Worm (Caenorhabditis elegans) whole organism, L3 larva: ENCODE data around the gene C39B10.5.

Experiments used
- egl-5 ChIP-seq: fragments of 150-350 bp; optimal IDR thresholded peaks from 2 replicates; lab custom pipeline; 2017; ENCODE audit warnings: missing biosample characterization, missing genetic modification reagents, missing genetic modification characterization, inconsistent platforms
- elt-1 ChIP-seq: fragments of 150-350 bp; optimal IDR thresholded peaks from 2 replicates; lab custom pipeline; 2014; ENCODE audit warnings: missing biosample characterization, missing genetic modification characterization
- nhr-12 ChIP-seq: fragments of 150-350 bp; optimal IDR thresholded peaks from 2 replicates; lab custom pipeline; 2014; ENCODE audit warnings: missing biosample characterization, missing genetic modification characterization
- nhr-76 ChIP-seq: fragments of 150-350 bp; sonication (generic microtip); optimal IDR thresholded peaks from 5 replicates; lab custom pipeline; 2014; ENCODE audit warnings: missing biosample characterization, missing genetic modification characterization
- ztf-11 ChIP-seq: fragments of 150-350 bp; optimal IDR thresholded peaks from 2 replicates; lab custom pipeline; 2014; ENCODE audit warnings: missing biosample characterization, missing genetic modification characterization

DNA sequence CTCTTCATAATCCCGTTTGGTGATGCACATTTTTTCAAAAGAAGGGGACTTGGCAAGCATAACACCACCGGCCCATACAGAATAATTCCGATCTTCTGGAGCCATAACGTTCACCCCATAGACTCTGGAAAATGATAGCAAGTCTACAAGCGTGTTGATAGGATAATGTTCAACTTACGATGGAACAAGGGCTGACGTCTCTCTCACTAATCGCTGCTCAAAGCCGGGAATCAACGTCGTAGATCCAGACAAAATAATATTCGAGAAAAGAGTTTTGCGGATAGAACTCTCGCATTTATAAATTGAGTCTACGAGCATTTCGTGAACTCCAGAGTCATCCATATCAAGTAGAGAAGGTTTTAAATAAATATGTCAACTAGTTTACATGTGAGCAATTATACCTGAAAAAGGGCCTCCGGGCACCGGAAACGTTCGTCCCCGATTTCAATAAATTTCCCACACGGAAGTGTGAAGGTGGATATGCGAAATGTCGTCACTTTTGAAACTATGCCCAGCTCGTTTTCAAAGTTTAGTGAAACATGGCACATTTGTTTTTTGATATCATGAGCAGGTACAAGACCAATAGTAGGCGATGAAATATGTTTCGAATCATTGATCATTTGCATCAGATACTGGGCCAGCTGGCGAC, 44.9 kb downstream of the C39B10.5 start:
- TF ChIP-seq nhr-12 (tag; lab: Kevin White, UChicago) (no peak), egl-5 (no peak), ztf-11 (no peak), nhr-76 (tag; lab: Kevin White, UChicago) (no peak), elt-1 (tag; lab: Kevin White, UChicago) (no peak)
